Worm (Caenorhabditis elegans) whole organism, young adult: Measurements from ENCODE around the gene nstp-3.

Experiments
- B0035.1 ChIP-seq: sonication (generic microtip); optimal IDR thresholded peaks from 2 replicates; lab custom pipeline; 2016; ENCODE audit warnings: missing genetic modification characterization, mild to moderate bottlenecking, missing compliant biosample characterization, missing genotype, missing genetic modification reagents
- C06A6.2 ChIP-seq: fragments of 200-800 bp; sonication (Bioruptor generic); conservative IDR thresholded peaks from 2 replicates; pipeline ENCODE4 v1.3.6; 2022; ENCODE audit warnings: missing genetic modification characterization, missing compliant biosample characterization
- F22D6.2 ChIP-seq: sonication (generic microtip); optimal IDR thresholded peaks from 2 replicates; lab custom pipeline; 2016; ENCODE audit warnings: mild to moderate bottlenecking, missing genetic modification characterization, missing compliant biosample characterization
- F39B2.1 ChIP-seq: fragments of 200-800 bp; sonication (Bioruptor generic); IDR thresholded peaks from 2 replicates; pipeline ENCODE4 v1.3.6; 2022; ENCODE audit warnings: missing genetic modification reagents, missing genetic modification characterization, missing compliant biosample characterization
- F49E8.2 ChIP-seq: sonication (generic microtip); optimal IDR thresholded peaks from 3 replicates; lab custom pipeline; 2017; ENCODE audit warnings: missing genetic modification characterization, mild to moderate bottlenecking, missing compliant biosample characterization, antibody characterized with exemption, moderate library complexity; ENCODE audit not compliant: insufficient read depth
- K12H6.12 ChIP-seq: fragments of 200-800 bp; sonication (Bioruptor generic); optimal IDR thresholded peaks from 2 replicates; lab custom pipeline; 2018; ENCODE audit warnings: mild to moderate bottlenecking, missing genetic modification characterization, missing compliant biosample characterization
- Y53F4B.3 ChIP-seq: fragments of 200-800 bp; sonication (Bioruptor generic); IDR thresholded peaks from 2 replicates; pipeline ENCODE4 v1.3.6; 2022; ENCODE audit warnings: missing genetic modification reagents, missing genetic modification characterization, missing compliant biosample characterization
- akir-1 ChIP-seq: fragments of 200-800 bp; sonication (Bioruptor generic); optimal IDR thresholded peaks from 2 replicates; lab custom pipeline; 2018; ENCODE audit warnings: mild to moderate bottlenecking, missing genetic modification characterization, moderate library complexity, missing compliant biosample characterization
- ama-1 ChIP-seq, 3 experiments: fragments of 150-350 bp in 1 of 3; sonication (generic microtip) in 2 of 3; optimal IDR thresholded peaks; 2 replicates each; lab custom pipeline; 2014 to 2018; ENCODE audit warnings: missing biosample characterization in 2 of 3, missing genetic modification characterization in 2 of 3, missing genetic modification reagents in 2 of 3
- aptf-2 ChIP-seq: fragments of 200-800 bp; sonication (Bioruptor generic); conservative IDR thresholded peaks from 2 replicates; pipeline ENCODE4 v1.3.6; 2022; ENCODE audit warnings: missing genetic modification reagents, missing genetic modification characterization, missing compliant biosample characterization
- aptf-3 ChIP-seq: fragments of 200-800 bp; sonication (Bioruptor generic); IDR thresholded peaks from 2 replicates; pipeline ENCODE4 v1.3.6; 2022; ENCODE audit warnings: missing genetic modification characterization, missing compliant biosample characterization
- attf-6 ChIP-seq: fragments of 200-800 bp; sonication (Bioruptor generic); IDR thresholded peaks from 2 replicates; pipeline ENCODE4 v1.3.6; 2022; ENCODE audit warnings: missing genetic modification reagents, missing genetic modification characterization, missing compliant biosample characterization
- bed-1 ChIP-seq: fragments of 200-800 bp; sonication (Bioruptor generic); IDR thresholded peaks from 2 replicates; pipeline ENCODE4 v1.3.6; 2022; ENCODE audit warnings: missing genetic modification reagents, missing genetic modification characterization, missing compliant biosample characterization
- bed-2 ChIP-seq: fragments of 200-800 bp; sonication (Bioruptor generic); IDR thresholded peaks from 2 replicates; pipeline ENCODE4 v1.3.6; 2022; ENCODE audit warnings: missing genetic modification reagents, missing genetic modification characterization, missing compliant biosample characterization
- ccch-3 ChIP-seq: fragments of 200-800 bp; sonication (Bioruptor generic); optimal IDR thresholded peaks from 2 replicates; lab custom pipeline; 2018; ENCODE audit warnings: mild to moderate bottlenecking, missing genetic modification characterization, missing compliant biosample characterization
- cebp-1 ChIP-seq, 2 experiments: fragments of 200-800 bp in 1 of 2; sonication (Bioruptor generic) in 1 of 2; sonication (generic microtip) in 1 of 2; IDR thresholded peaks in 1 of 2; optimal IDR thresholded peaks in 1 of 2; 2 replicates each; pipeline versions ENCODE4 v1.3.6 to Lab custom; 2017 to 2022; ENCODE audit warnings: missing compliant biosample characterization in 2 of 2, missing genetic modification characterization in 2 of 2, mild to moderate bottlenecking in 1 of 2, missing genetic modification reagents in 1 of 2, moderate library complexity in 1 of 2
- cebp-2 ChIP-seq: fragments of 200-800 bp; sonication (Bioruptor generic); IDR thresholded peaks from 2 replicates; pipeline ENCODE4 v1.3.6; 2022; ENCODE audit warnings: missing genetic modification characterization, missing compliant biosample characterization
- ceh-100 ChIP-seq: fragments of 200-800 bp; sonication (Bioruptor generic); IDR thresholded peaks from 2 replicates; pipeline ENCODE4 v1.3.6; 2022; ENCODE audit warnings: missing genetic modification reagents, missing genetic modification characterization, missing compliant biosample characterization
- chd-7 ChIP-seq: sonication (generic microtip); optimal IDR thresholded peaks from 2 replicates; lab custom pipeline; 2016; ENCODE audit warnings: mild to moderate bottlenecking, missing genetic modification characterization, moderate library complexity, missing compliant biosample characterization
- efl-1 ChIP-seq: fragments of 150-350 bp; optimal IDR thresholded peaks from 2 replicates; lab custom pipeline; 2014; ENCODE audit warnings: missing biosample characterization, missing genetic modification reagents, missing genetic modification characterization
- egl-18 ChIP-seq: fragments of 200-800 bp; sonication (Bioruptor generic); IDR thresholded peaks from 2 replicates; pipeline ENCODE4 v1.3.6; 2022; ENCODE audit warnings: missing genetic modification reagents, missing genetic modification characterization, missing compliant biosample characterization
- ets-4 ChIP-seq: fragments of 200-800 bp; sonication (Bioruptor generic); optimal IDR thresholded peaks from 2 replicates; lab custom pipeline; 2018; ENCODE audit warnings: mild to moderate bottlenecking, missing genetic modification characterization, missing compliant biosample characterization
- him-1 ChIP-seq: sonication (generic microtip); optimal IDR thresholded peaks from 2 replicates; lab custom pipeline; 2016; ENCODE audit warnings: missing genotype, missing genetic modification reagents, missing genetic modification characterization, missing compliant biosample characterization
- hlh-12 ChIP-seq: sonication (generic microtip); optimal IDR thresholded peaks from 2 replicates; lab custom pipeline; 2016; ENCODE audit warnings: missing genetic modification characterization, missing compliant biosample characterization
- hmg-1.2 ChIP-seq: fragments of 200-800 bp; sonication (Bioruptor generic); IDR thresholded peaks from 2 replicates; pipeline ENCODE4 v1.3.6; 2022; ENCODE audit warnings: missing genetic modification reagents, missing genetic modification characterization, missing compliant biosample characterization
- hrde-1 ChIP-seq: sonication (generic microtip); optimal IDR thresholded peaks from 2 replicates; lab custom pipeline; 2016; ENCODE audit warnings: missing genetic modification characterization, mild to moderate bottlenecking, missing compliant biosample characterization, moderate library complexity, missing genotype, missing genetic modification reagents, borderline replicate concordance
- hsf-1 ChIP-seq: fragments of 200-800 bp; sonication (Bioruptor generic); IDR thresholded peaks from 2 replicates; pipeline ENCODE4 v1.3.6; 2022; ENCODE audit warnings: missing genetic modification reagents, missing genetic modification characterization, missing compliant biosample characterization
- let-526 ChIP-seq: fragments of 200-800 bp; sonication (Bioruptor generic); IDR thresholded peaks from 2 replicates; pipeline ENCODE4 v1.3.6; 2022; ENCODE audit warnings: missing genetic modification reagents, missing genetic modification characterization, missing compliant biosample characterization
- lin-35 ChIP-seq, 3 experiments: fragments of 150-350 bp in 2 of 3; sonication (generic microtip) in 1 of 3; optimal IDR thresholded peaks; 2 replicates each; lab custom pipeline; 2014 to 2018; ENCODE audit warnings: missing biosample characterization in 3 of 3, missing genetic modification characterization in 3 of 3, missing genetic modification reagents in 3 of 3
- lin-54 ChIP-seq: fragments of 200-800 bp; sonication (Bioruptor generic); optimal IDR thresholded peaks from 2 replicates; lab custom pipeline; 2018; ENCODE audit warnings: mild to moderate bottlenecking, missing genetic modification characterization, missing compliant biosample characterization
- madf-8 ChIP-seq: fragments of 200-800 bp; sonication (Bioruptor generic); conservative IDR thresholded peaks from 2 replicates; pipeline ENCODE4 v1.3.6; 2022; ENCODE audit warnings: missing genetic modification reagents, missing genetic modification characterization, missing compliant biosample characterization
- mel-28 ChIP-seq: sonication (generic microtip); optimal IDR thresholded peaks from 2 replicates; lab custom pipeline; 2016; ENCODE audit warnings: borderline replicate concordance, mild to moderate bottlenecking, missing genetic modification characterization, missing compliant biosample characterization
- mes-4 ChIP-seq: sonication (generic microtip); optimal IDR thresholded peaks from 2 replicates; lab custom pipeline; 2016; ENCODE audit warnings: missing genotype, missing genetic modification characterization, missing compliant biosample characterization
- nfya-2 ChIP-seq: fragments of 200-800 bp; sonication (Bioruptor generic); IDR thresholded peaks from 2 replicates; pipeline ENCODE4 v1.3.6; 2022; ENCODE audit warnings: missing genetic modification reagents, missing genetic modification characterization, missing compliant biosample characterization
- nhr-179 ChIP-seq: sonication (generic microtip); optimal IDR thresholded peaks from 2 replicates; lab custom pipeline; 2016; ENCODE audit warnings: mild to moderate bottlenecking, missing genetic modification characterization, missing compliant biosample characterization
- nhr-90 ChIP-seq: sonication (generic microtip); optimal IDR thresholded peaks from 2 replicates; lab custom pipeline; 2016; ENCODE audit warnings: missing genotype, mild to moderate bottlenecking, missing genetic modification characterization, missing compliant biosample characterization
- pbrm-1 ChIP-seq: fragments of 200-800 bp; sonication (Bioruptor generic); IDR thresholded peaks from 2 replicates; pipeline ENCODE4 v1.3.6; 2022; ENCODE audit warnings: missing genetic modification reagents, missing genetic modification characterization, missing compliant biosample characterization
- repo-1 ChIP-seq: sonication (generic microtip); optimal IDR thresholded peaks from 2 replicates; lab custom pipeline; 2017; ENCODE audit warnings: mild to moderate bottlenecking, missing genetic modification characterization, missing compliant biosample characterization
- rpc-1 ChIP-seq, 2 experiments: fragments of 150-350 bp in 1 of 2; sonication (generic microtip) in 1 of 2; optimal IDR thresholded peaks; 2 replicates each; lab custom pipeline; 2014 to 2018; ENCODE audit warnings: missing biosample characterization in 1 of 2, missing genetic modification characterization in 1 of 2, missing genetic modification reagents in 1 of 2, missing genotype in 1 of 2
- sdz-38 ChIP-seq: sonication (generic microtip); optimal IDR thresholded peaks from 2 replicates; lab custom pipeline; 2016; ENCODE audit warnings: missing genotype, missing genetic modification characterization, missing compliant biosample characterization
- sea-2 ChIP-seq: fragments of 200-800 bp; sonication (Bioruptor generic); IDR thresholded peaks from 2 replicates; pipeline ENCODE4 v1.3.6; 2022; ENCODE audit warnings: missing genetic modification characterization, missing compliant biosample characterization
- sptf-2 ChIP-seq: fragments of 200-800 bp; sonication (Bioruptor generic); optimal IDR thresholded peaks from 2 replicates; lab custom pipeline; 2018; ENCODE audit warnings: mild to moderate bottlenecking, missing genetic modification characterization, missing compliant biosample characterization
- unc-130 ChIP-seq: sonication (generic microtip); optimal IDR thresholded peaks from 2 replicates; lab custom pipeline; 2016; ENCODE audit warnings: missing genetic modification reagents, missing genetic modification characterization, missing compliant biosample characterization
- unc-62 ChIP-seq: fragments of 150-350 bp; optimal IDR thresholded peaks from 2 replicates; lab custom pipeline; 2014; ENCODE audit warnings: missing biosample characterization, missing genetic modification reagents, missing genetic modification characterization
- zim-3 ChIP-seq: sonication (generic microtip); optimal IDR thresholded peaks from 2 replicates; lab custom pipeline; 2017; ENCODE audit warnings: mild to moderate bottlenecking, missing genetic modification characterization, moderate library complexity, missing compliant biosample characterization
- ztf-25 ChIP-seq: fragments of 200-800 bp; sonication (Bioruptor generic); IDR thresholded peaks from 2 replicates; pipeline ENCODE4 v1.3.6; 2022; ENCODE audit warnings: missing genetic modification reagents, missing genetic modification characterization, missing compliant biosample characterization
- ztf-6 ChIP-seq: fragments of 200-800 bp; sonication (Bioruptor generic); IDR thresholded peaks from 2 replicates; pipeline ENCODE4 v1.3.6; 2022; ENCODE audit warnings: missing genetic modification reagents, missing genetic modification characterization, missing compliant biosample characterization

The nstp-3 gene

DNA sequence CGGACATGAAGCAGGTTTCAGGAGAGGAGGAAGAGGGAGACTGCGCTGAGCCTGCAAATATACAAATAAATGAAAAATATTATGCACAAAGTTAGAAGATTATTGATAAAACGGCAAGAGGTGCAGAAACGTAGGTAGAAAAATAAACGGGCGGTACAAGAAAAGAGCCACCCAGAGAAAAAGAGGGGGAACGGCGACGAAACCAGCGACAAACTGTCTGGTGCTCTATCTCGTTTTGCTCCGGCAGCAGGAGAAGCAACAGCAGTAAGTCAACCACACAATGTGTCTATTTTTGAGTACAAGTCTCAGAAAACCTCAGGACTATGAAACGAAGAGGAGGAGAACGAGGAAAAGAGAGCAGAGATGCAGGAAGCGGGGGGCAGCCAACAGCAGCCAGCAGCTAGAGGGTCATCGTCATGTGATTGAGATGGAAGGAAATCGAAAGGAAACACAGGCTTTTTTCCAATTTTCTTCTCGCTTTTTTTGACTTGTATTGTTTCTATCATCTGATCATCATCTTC, 47.7 kb upstream of the nstp-3 start, which contains the start of gene F26F12.3 (continued):
- no peak for TF ChIP-seq efl-1 (GFP tag; lab: Kevin White, UChicago)
- TF ChIP-seq attf-6 (GFP tag; lab: Robert Waterston, UW): no peak
- 0 out of 2 replicates have a peak, but pooled peaks have one; percentile 40 for TF ChIP-seq sea-2 (GFP tag; lab: Robert Waterston, UW)
- TF ChIP-seq hsf-1 (GFP tag; lab: Robert Waterston, UW): no peak
- TF ChIP-seq rpc-1 (optimal IDR thresholded peaks at IDR 0.05; lab: Kevin White, UChicago): no peak
- TF ChIP-seq rpc-1 (tag; optimal IDR thresholded peaks at IDR 0.05; lab: Kevin White, UChicago): no peak
- TF ChIP-seq chd-7 (tag; lab: Kevin White, UChicago): peak; percentile 75
- no peak for TF ChIP-seq C06A6.2 (GFP tag; lab: Robert Waterston, UW)
- TF ChIP-seq B0035.1: no peak
- no peak for TF ChIP-seq ama-1 (optimal IDR thresholded peaks at IDR 0.05; lab: Kevin White, UChicago)
- no peak for TF ChIP-seq ama-1 (GFP tag; optimal IDR thresholded peaks at IDR 0.05; lab: Kevin White, UChicago)
- peak; percentile 26 for TF ChIP-seq lin-54 (GFP tag; lab: Kevin White, UChicago)
- TF ChIP-seq nhr-179 (tag; lab: Kevin White, UChicago): no peak
- no peak for TF ChIP-seq egl-18 (GFP tag; lab: Robert Waterston, UW)
- TF ChIP-seq him-1: no peak
- peak; percentile 6 for TF ChIP-seq F22D6.2
- no peak for TF ChIP-seq hlh-12
- TF ChIP-seq ztf-6 (GFP tag; lab: Robert Waterston, UW): no peak
- peak; percentile 51; the same call in 1 of the 2 replicates for TF ChIP-seq pbrm-1 (GFP tag; lab: Robert Waterston, UW)
- no peak for TF ChIP-seq mes-4 (tag; lab: Kevin White, UChicago)
- TF ChIP-seq sdz-38: no peak
- TF ChIP-seq ccch-3: no peak
- no peak for TF ChIP-seq sptf-2 (GFP tag; lab: Kevin White, UChicago)
- no peak for TF ChIP-seq unc-130 (GFP tag; lab: Kevin White, UChicago)
- TF ChIP-seq hrde-1 (tag; lab: Kevin White, UChicago): no peak
- no peak for TF ChIP-seq aptf-2 (GFP tag; lab: Robert Waterston, UW)
- TF ChIP-seq cebp-2 (GFP tag; lab: Robert Waterston, UW): no peak
- no peak for TF ChIP-seq zim-3 (tag; lab: Kevin White, UChicago)
- peak; percentile 48 for TF ChIP-seq ets-4 (GFP tag; lab: Kevin White, UChicago)
- no peak for TF ChIP-seq ceh-100 (GFP tag; lab: Robert Waterston, UW)
- TF ChIP-seq cebp-1 (GFP tag; IDR thresholded peaks at IDR 0.05; lab: Robert Waterston, UW): no peak
- peak; percentile 84 for TF ChIP-seq cebp-1 (tag; optimal IDR thresholded peaks at IDR 0.05; lab: Kevin White, UChicago)
- no peak for TF ChIP-seq bed-1 (GFP tag; lab: Robert Waterston, UW)
- no peak for TF ChIP-seq unc-62
- TF ChIP-seq K12H6.12 (tag; lab: Kevin White, UChicago): peak; percentile 74
- peak; percentile 4 for TF ChIP-seq repo-1 (tag; lab: Kevin White, UChicago)
- peak; percentile 38; the same call in 1 of the 2 replicates for TF ChIP-seq hmg-1.2 (GFP tag; lab: Robert Waterston, UW)
- 0 out of 2 replicates have a peak, but pooled peaks have one; percentile 39 for TF ChIP-seq let-526
- TF ChIP-seq akir-1 (GFP tag; lab: Kevin White, UChicago): no peak
- no peak for TF ChIP-seq aptf-3 (GFP tag; lab: Robert Waterston, UW)
- TF ChIP-seq mel-28 (tag; lab: Kevin White, UChicago): no peak
- TF ChIP-seq nhr-90 (tag; lab: Kevin White, UChicago): peak; percentile 48
- no peak for TF ChIP-seq lin-35 (GFP tag; optimal IDR thresholded peaks at IDR 0.05; lab: Kevin White, UChicago)
- no peak for TF ChIP-seq madf-8 (GFP tag; lab: Robert Waterston, UW)
- TF ChIP-seq bed-2: no peak
- TF ChIP-seq nfya-2 (GFP tag; lab: Robert Waterston, UW): no peak
- no peak for TF ChIP-seq F39B2.1 (GFP tag; lab: Robert Waterston, UW)
- TF ChIP-seq F49E8.2: no peak
- TF ChIP-seq Y53F4B.3 (GFP tag; lab: Robert Waterston, UW): no peak
- no peak for TF ChIP-seq ztf-25 (GFP tag; lab: Robert Waterston, UW)
